Fruit fly (Drosophila melanogaster): Measurements from ENCODE around the gene CG5897.

The CG5897 gene

dm6 chr3L:11918217-11918616 is 29.4 kb upstream of the CG5897 start:
- TF ChIP-seq lola (GFP tag; optimal IDR thresholded peaks at IDR 0.05) = peak; percentile 35
- peak; percentile 47 for TF ChIP-seq N (GFP tag; optimal IDR thresholded peaks at IDR 0.05)
- no peak for TF ChIP-seq Hnf4 (GFP tag; optimal IDR thresholded peaks at IDR 0.05)
- peak; percentile 21 for TF ChIP-seq Dif (GFP tag; optimal IDR thresholded peaks at IDR 0.05; ENCODE audit: partially characterized antibody)
- TF ChIP-seq Myc (optimal IDR thresholded peaks at IDR 0.05) = peak; percentile 84
- peak; percentile 70 for TF ChIP-seq Vsx2 (GFP tag; optimal IDR thresholded peaks at IDR 0.05; ENCODE audit: partially characterized antibody)

- TF ChIP-seq ey (GFP tag; optimal IDR thresholded peaks at IDR 0.05) (peak; percentile 13), foxo (GFP tag; optimal IDR thresholded peaks at IDR 0.05) (peak in 1 of 2 experiments; percentile 12), HLH106 (tag; optimal IDR thresholded peaks at IDR 0.05) (peak; percentile 25), sv (GFP tag; optimal IDR thresholded peaks at IDR 0.05) (no peak), usp (GFP tag; optimal IDR thresholded peaks at IDR 0.05) (no peak), h (GFP tag; optimal IDR thresholded peaks at IDR 0.05) (peak; percentile 8), rgr (GFP tag; optimal IDR thresholded peaks at IDR 0.05) (peak; percentile 15), fru (GFP tag; optimal IDR thresholded peaks at IDR 0.05) (peak; percentile 23)
These were observed 7.9 kb upstream of the CG5897 start for dm6 chr3L:11896756-11897155.

dm6 chr3L:11892766-11893165 is 4.0 kb upstream of the CG5897 start:
- no peak for TF ChIP-seq OdsH (GFP tag; optimal IDR thresholded peaks at IDR 0.05)
- no peak for TF ChIP-seq fru (GFP tag; optimal IDR thresholded peaks at IDR 0.05)
- no peak for TF ChIP-seq Sp1 (GFP tag; optimal IDR thresholded peaks at IDR 0.05)

- TF ChIP-seq Sp1 (GFP tag; optimal IDR thresholded peaks at IDR 0.05) (no peak), Dfd (GFP tag; optimal IDR thresholded peaks at IDR 0.05) (no peak), lola (GFP tag; optimal IDR thresholded peaks at IDR 0.05) (no peak), N (GFP tag; optimal IDR thresholded peaks at IDR 0.05) (no peak), dmrt93B (GFP tag; optimal IDR thresholded peaks at IDR 0.05) (no peak), jim (GFP tag; optimal IDR thresholded peaks at IDR 0.05) (no peak), CG9705 (GFP tag; optimal IDR thresholded peaks at IDR 0.05) (no peak), HLH106 (tag; optimal IDR thresholded peaks at IDR 0.05) (no peak), CrebA (GFP tag; optimal IDR thresholded peaks at IDR 0.05; ENCODE audit: borderline replicate concordance) (no peak)
These were observed 7.7 kb downstream of the CG5897 start, which contains the start of gene CCDC151 for dm6 chr3L:11881084-11881483. TSS of gene CCDC151 (plus strand) at chr3L:11881384.

dm6 chr3L:11878815-11879214 is 10.0 kb downstream of the CG5897 start, which contains the start of gene Sprn:
TSS of gene Sprn (plus strand) at chr3L:11879115.
- TF ChIP-seq dmrt93B (GFP tag; optimal IDR thresholded peaks at IDR 0.05) (no peak), lola (GFP tag; optimal IDR thresholded peaks at IDR 0.05) (no peak)

- TF ChIP-seq CG32264 (GFP tag; optimal IDR thresholded peaks at IDR 0.05) (no peak), Hr78 (GFP tag; optimal IDR thresholded peaks at IDR 0.05) (no peak), sage (GFP tag; optimal IDR thresholded peaks at IDR 0.05) (no peak), Jra (GFP tag; optimal IDR thresholded peaks at IDR 0.05) (no peak), h (GFP tag; optimal IDR thresholded peaks at IDR 0.05) (no peak), brk (GFP tag; optimal IDR thresholded peaks at IDR 0.05) (no peak), Dif (GFP tag; optimal IDR thresholded peaks at IDR 0.05; ENCODE audit: partially characterized antibody) (no peak), Hr83 (GFP tag; optimal IDR thresholded peaks at IDR 0.05; ENCODE audit: poor library complexity, severe bottlenecking) (no peak), sv (GFP tag; optimal IDR thresholded peaks at IDR 0.05) (no peak), Myc (optimal IDR thresholded peaks at IDR 0.05) (no peak)
These were observed 12.8 kb downstream of the CG5897 start for dm6 chr3L:11876036-11876435.

dm6 chr3L:11874758-11875157 is 14.1 kb downstream of the CG5897 start:
- TF ChIP-seq Vsx2 (GFP tag; optimal IDR thresholded peaks at IDR 0.05; ENCODE audit: partially characterized antibody) (no peak), dmrt93B (GFP tag; optimal IDR thresholded peaks at IDR 0.05) (no peak), ey (GFP tag; optimal IDR thresholded peaks at IDR 0.05) (peak; percentile 4), fru (GFP tag; optimal IDR thresholded peaks at IDR 0.05) (peak; percentile 9), foxo (GFP tag; optimal IDR thresholded peaks at IDR 0.05) (peak in 1 of 2 experiments; percentile 16), HLH106 (tag; optimal IDR thresholded peaks at IDR 0.05) (no peak), rgr (GFP tag; optimal IDR thresholded peaks at IDR 0.05) (peak; percentile 10), h (GFP tag; optimal IDR thresholded peaks at IDR 0.05) (peak; percentile 36), Sp1 (GFP tag; optimal IDR thresholded peaks at IDR 0.05) (peak; percentile 18), N (GFP tag; optimal IDR thresholded peaks at IDR 0.05) (no peak), Jra (GFP tag; optimal IDR thresholded peaks at IDR 0.05) (no peak), jim (GFP tag; optimal IDR thresholded peaks at IDR 0.05) (no peak)
